Fruit fly (Drosophila melanogaster) whole organism, embryonic: ENCODE measurements around the gene Mer.

Experiments
- Aef1 ChIP-seq: fragments of 200-800 bp; sonication (Bioruptor generic); IDR thresholded peaks from 3 replicates; pipeline ENCODE4 v1.3.6; 2022; ENCODE audit warnings: missing biosample characterization, missing genetic modification characterization
- Bdp1 ChIP-seq: fragments of 200-800 bp; sonication (Bioruptor generic); optimal IDR thresholded peaks from 3 replicates; lab custom pipeline; 2016; ENCODE audit warnings: missing biosample characterization, missing genetic modification characterization
- CG10147 ChIP-seq: fragments of 200-800 bp; sonication (Bioruptor generic); optimal IDR thresholded peaks from 2 replicates; lab custom pipeline; 2019; ENCODE audit warnings: missing biosample characterization, mild to moderate bottlenecking, missing genetic modification characterization, moderate library complexity
- CG10431 ChIP-seq: fragments of 200-800 bp; sonication (Bioruptor generic); optimal IDR thresholded peaks from 3 replicates; lab custom pipeline; 2018; ENCODE audit warnings: missing biosample characterization, mild to moderate bottlenecking, missing genetic modification characterization
- CG13123 ChIP-seq: fragments of 200-800 bp; sonication (Bioruptor generic); optimal IDR thresholded peaks from 2 replicates; lab custom pipeline; 2016; ENCODE audit warnings: missing biosample characterization, missing genetic modification characterization
- CG13624 ChIP-seq: fragments of 200-800 bp; sonication (Bioruptor generic); optimal IDR thresholded peaks from 2 replicates; lab custom pipeline; 2016; ENCODE audit warnings: missing biosample characterization, missing genetic modification characterization
- CG15479 ChIP-seq: fragments of 200-800 bp; sonication (Bioruptor generic); optimal IDR thresholded peaks from 3 replicates; lab custom pipeline; 2019; ENCODE audit warnings: missing biosample characterization, mild to moderate bottlenecking, missing genetic modification characterization, moderate library complexity
- CG16863 ChIP-seq: fragments of 200-800 bp; sonication (Bioruptor generic); optimal IDR thresholded peaks from 3 replicates; lab custom pipeline; 2016; ENCODE audit warnings: missing biosample characterization, missing genetic modification characterization
- CG18262 ChIP-seq: fragments of 200-800 bp; optimal IDR thresholded peaks from 3 replicates; lab custom pipeline; 2019; ENCODE audit warnings: missing biosample characterization, mild to moderate bottlenecking, missing genetic modification characterization, moderate library complexity
- CG2120 ChIP-seq: fragments of 200-800 bp; sonication (Bioruptor generic); optimal IDR thresholded peaks from 3 replicates; lab custom pipeline; 2016; ENCODE audit warnings: missing biosample characterization, missing genetic modification characterization
- CG2712 ChIP-seq: fragments of 200-800 bp; optimal IDR thresholded peaks from 3 replicates; lab custom pipeline; 2019; ENCODE audit warnings: missing biosample characterization, mild to moderate bottlenecking, missing genetic modification characterization, moderate library complexity
- CG4820 ChIP-seq: fragments of 200-800 bp; sonication (Bioruptor generic); optimal IDR thresholded peaks from 3 replicates; lab custom pipeline; 2016; ENCODE audit warnings: missing biosample characterization, missing genetic modification characterization
- CG6765 ChIP-seq: fragments of 200-800 bp; sonication (Bioruptor generic); optimal IDR thresholded peaks from 3 replicates; lab custom pipeline; 2017; ENCODE audit warnings: missing biosample characterization, mild to moderate bottlenecking, missing genetic modification characterization
- CG8290 ChIP-seq, 3 experiments: fragments of 200-800 bp; sonication (Bioruptor generic); optimal IDR thresholded peaks; 2 replicates each; lab custom pipeline; 2016 to 2019; ENCODE audit warnings: missing biosample characterization in 3 of 3, missing genetic modification characterization in 3 of 3, mild to moderate bottlenecking in 2 of 3, moderate library complexity in 1 of 3
- CG8924 ChIP-seq: fragments of 200-800 bp; optimal IDR thresholded peaks from 3 replicates; lab custom pipeline; 2019; ENCODE audit warnings: missing biosample characterization, mild to moderate bottlenecking, missing genetic modification characterization, moderate library complexity
- CG9932 ChIP-seq: fragments of 200-800 bp; sonication (Bioruptor generic); IDR thresholded peaks from 2 replicates; pipeline ENCODE4 v1.3.6; 2022; ENCODE audit warnings: missing biosample characterization, missing genetic modification characterization
- Fer2 ChIP-seq: fragments of 200-800 bp; sonication (Bioruptor generic); optimal IDR thresholded peaks from 2 replicates; lab custom pipeline; 2018; ENCODE audit warnings: missing biosample characterization, mild to moderate bottlenecking, missing genetic modification characterization, moderate library complexity
- Hmx ChIP-seq: fragments of 200-800 bp; sonication (Bioruptor generic); optimal IDR thresholded peaks from 2 replicates; lab custom pipeline; 2016; ENCODE audit warnings: missing biosample characterization, missing genetic modification characterization
- Hr3 ChIP-seq: fragments of 200-800 bp; sonication (Bioruptor generic); optimal IDR thresholded peaks from 3 replicates; lab custom pipeline; 2016; ENCODE audit warnings: missing biosample characterization, missing genetic modification characterization
- Lhr ChIP-seq: fragments of 200-800 bp; sonication (Bioruptor generic); optimal IDR thresholded peaks from 3 replicates; lab custom pipeline; 2017; ENCODE audit warnings: mild to moderate bottlenecking, missing biosample characterization, missing genetic modification reagents, missing genetic modification characterization
- Lim3 ChIP-seq: fragments of 200-800 bp; sonication (Bioruptor generic); IDR thresholded peaks from 2 replicates; pipeline ENCODE4 v1.3.6; 2022; ENCODE audit warnings: missing biosample characterization, missing genetic modification characterization
- Meics ChIP-seq: fragments of 200-800 bp; sonication (Bioruptor generic); optimal IDR thresholded peaks from 2 replicates; lab custom pipeline; 2017; ENCODE audit warnings: missing biosample characterization, mild to moderate bottlenecking, missing genetic modification characterization
- Sry-δ ChIP-seq: fragments of 200-800 bp; sonication (Bioruptor generic); optimal IDR thresholded peaks from 2 replicates; lab custom pipeline; 2016; ENCODE audit warnings: missing biosample characterization, missing genetic modification characterization
- Tbp ChIP-seq: fragments of >200 bp; optimal IDR thresholded peaks from 2 replicates; lab custom pipeline; 2018; ENCODE audit warnings: missing biosample characterization, missing genetic modification characterization
- amos ChIP-seq: fragments of 200-800 bp; sonication (Bioruptor generic); IDR thresholded peaks from 2 replicates; pipeline ENCODE4 v1.3.6; 2022; ENCODE audit warnings: missing biosample characterization, missing genetic modification characterization; ENCODE audit not compliant: partially characterized antibody
- ap ChIP-seq: fragments of 200-800 bp; sonication (Bioruptor generic); IDR thresholded peaks from 2 replicates; pipeline ENCODE4 v1.3.6; 2022; ENCODE audit warnings: missing biosample characterization, missing genetic modification characterization
- dan ChIP-seq: fragments of 200-800 bp; sonication (Bioruptor generic); IDR thresholded peaks from 2 replicates; pipeline ENCODE4 v1.3.6; 2022; ENCODE audit warnings: missing biosample characterization, missing genetic modification characterization
- eve ChIP-seq, 2 experiments: fragments of >200 bp; optimal IDR thresholded peaks; 2 replicates each; lab custom pipeline; 2017; ENCODE audit warnings: missing biosample characterization in 2 of 2, missing genetic modification characterization in 2 of 2
- eyg ChIP-seq: fragments of 200-800 bp; sonication (Bioruptor generic); optimal IDR thresholded peaks from 3 replicates; lab custom pipeline; 2016; ENCODE audit warnings: missing biosample characterization, missing genetic modification characterization
- ftz-f1 ChIP-seq: fragments of 200-800 bp; sonication (Bioruptor generic); optimal IDR thresholded peaks from 2 replicates; lab custom pipeline; 2016; ENCODE audit warnings: missing biosample characterization, missing genetic modification characterization
- ham ChIP-seq: fragments of 200-800 bp; sonication (Bioruptor generic); IDR thresholded peaks from 2 replicates; pipeline ENCODE4 v1.3.6; 2022; ENCODE audit warnings: missing biosample characterization, missing genetic modification characterization
- her ChIP-seq: fragments of 200-800 bp; sonication (Bioruptor generic); optimal IDR thresholded peaks from 2 replicates; lab custom pipeline; 2016; ENCODE audit warnings: missing biosample characterization, missing genetic modification characterization
- mld ChIP-seq: fragments of 200-800 bp; sonication (Bioruptor generic); IDR thresholded peaks from 3 replicates; pipeline ENCODE4 v1.3.6; 2022; ENCODE audit warnings: missing biosample characterization, missing genetic modification characterization; ENCODE audit not compliant: partially characterized antibody
- nerfin-2 ChIP-seq: fragments of 200-800 bp; sonication (Bioruptor generic); IDR thresholded peaks from 2 replicates; pipeline ENCODE4 v1.3.6; 2022; ENCODE audit warnings: missing biosample characterization, missing genetic modification characterization; ENCODE audit not compliant: partially characterized antibody
- nmo ChIP-seq: fragments of 200-800 bp; sonication (Bioruptor generic); optimal IDR thresholded peaks from 2 replicates; lab custom pipeline; 2018; ENCODE audit warnings: missing biosample characterization, mild to moderate bottlenecking, missing genetic modification characterization, moderate library complexity
- odd ChIP-seq: fragments of 200-800 bp; sonication (Bioruptor generic); optimal IDR thresholded peaks from 2 replicates; lab custom pipeline; 2017; ENCODE audit warnings: missing biosample characterization, mild to moderate bottlenecking, missing genetic modification characterization
- pan ChIP-seq, 4 experiments: fragments of >200 bp in 3 of 4; fragments of 200-800 bp in 1 of 4; sonication (Bioruptor generic) in 1 of 4; optimal IDR thresholded peaks in 3 of 4; IDR thresholded peaks in 1 of 4; 2 replicates each; pipeline versions ENCODE4 v1.3.6 to Lab custom; 2017 to 2022; ENCODE audit warnings: missing biosample characterization in 2 of 4, missing genetic modification characterization in 2 of 4, mixed read lengths in 1 of 4
- pnt ChIP-seq: fragments of 200-800 bp; sonication (Bioruptor generic); optimal IDR thresholded peaks from 3 replicates; lab custom pipeline; 2016; ENCODE audit warnings: missing biosample characterization, missing genetic modification characterization
- prd ChIP-seq, 3 experiments: fragments of >200 bp in 2 of 3; fragments of 200-800 bp in 1 of 3; sonication (Bioruptor generic) in 1 of 3; optimal IDR thresholded peaks in 2 of 3; IDR thresholded peaks in 1 of 3; 2 replicates in 2 of 3; 3 replicates in 1 of 3; pipeline versions ENCODE4 v1.3.6 to Lab custom; 2017 to 2022; ENCODE audit warnings: missing biosample characterization in 1 of 3, missing genetic modification characterization in 1 of 3
- row ChIP-seq: fragments of 200-800 bp; sonication (Bioruptor generic); IDR thresholded peaks from 3 replicates; pipeline ENCODE4 v1.3.6; 2022; ENCODE audit warnings: missing biosample characterization, missing genetic modification characterization
- sd ChIP-seq: fragments of 200-800 bp; sonication (Bioruptor generic); optimal IDR thresholded peaks from 3 replicates; lab custom pipeline; 2018; ENCODE audit warnings: missing biosample characterization, mild to moderate bottlenecking, missing genetic modification characterization, moderate library complexity
- sens ChIP-seq: fragments of 200-800 bp; sonication (Bioruptor generic); peaks from one replicate; lab custom pipeline; 2016; ENCODE audit warnings: missing biosample characterization, missing genetic modification characterization
- slbo ChIP-seq: fragments of 200-800 bp; sonication (Bioruptor generic); IDR thresholded peaks from 2 replicates; pipeline ENCODE4 v1.3.6; 2022; ENCODE audit warnings: missing biosample characterization, missing genetic modification characterization
- sna ChIP-seq: fragments of 200-800 bp; sonication (Bioruptor generic); IDR thresholded peaks from 2 replicates; pipeline ENCODE4 v1.3.6; 2022; ENCODE audit warnings: missing biosample characterization, missing genetic modification characterization; ENCODE audit not compliant: partially characterized antibody
- tin ChIP-seq: fragments of 200-800 bp; sonication (Bioruptor generic); optimal IDR thresholded peaks from 3 replicates; lab custom pipeline; 2016; ENCODE audit warnings: missing biosample characterization, missing genetic modification characterization
- trem ChIP-seq: fragments of 200-800 bp; optimal IDR thresholded peaks from 3 replicates; lab custom pipeline; 2019; ENCODE audit warnings: missing biosample characterization, mild to moderate bottlenecking, missing genetic modification characterization, moderate library complexity
- twi ChIP-seq: fragments of 200-800 bp; optimal IDR thresholded peaks from 2 replicates; lab custom pipeline; 2019; ENCODE audit warnings: missing biosample characterization, mild to moderate bottlenecking, missing genetic modification characterization, moderate library complexity
- vnd ChIP-seq: fragments of 200-800 bp; sonication (Bioruptor generic); IDR thresholded peaks from 3 replicates; pipeline ENCODE4 v1.3.6; 2022; ENCODE audit warnings: missing biosample characterization, missing genetic modification characterization; ENCODE audit not compliant: partially characterized antibody

Mer gene

DNA sequence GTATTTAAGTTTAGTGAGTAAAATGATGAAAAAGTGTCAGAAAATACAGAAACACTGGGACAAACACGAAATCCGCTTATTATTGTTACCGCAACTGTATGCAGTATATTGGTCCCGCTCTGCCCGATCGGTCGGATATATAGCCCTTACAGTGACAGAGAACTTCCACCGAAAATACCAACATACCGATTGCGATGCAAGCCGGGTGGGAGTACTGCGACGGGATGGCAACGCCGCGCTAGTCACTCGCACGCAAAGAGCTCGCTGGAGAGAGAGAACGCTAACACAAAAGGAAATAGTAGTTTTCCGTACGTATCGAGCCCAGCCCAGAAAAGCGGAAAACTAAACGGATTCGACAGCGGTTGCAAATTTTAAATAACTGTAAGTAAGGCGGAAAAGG is 3.5 kb upstream of the Mer start, which contains the start of gene Cdc42 (continued):
- TF ChIP-seq Bdp1 (no peak), trem (peak; percentile 19), CG9932 (peak; percentile 41; the same call in 1 of the 2 replicates), CG6765 (GFP tag; lab: Kevin White, UChicago) (no peak), ap (GFP tag; lab: Robert Waterston, UW) (no peak), Sry-δ (GFP tag; lab: Kevin White, UChicago) (peak; percentile 71), sd (tag; lab: Kevin White, UChicago) (peak; percentile 2), tin (GFP tag; lab: Kevin White, UChicago) (no peak), CG8290 (GFP tag; optimal IDR thresholded peaks at IDR 0.05; lab: Kevin White, UChicago) (peak; percentile 34), CG8290 (tag; optimal IDR thresholded peaks at IDR 0.05; lab: Kevin White, UChicago) (peak in 1 of 2 experiments; percentile 75), sens (peak; percentile 49), pnt (no peak), CG13624 (GFP tag; lab: Kevin White, UChicago) (no peak), slbo (GFP tag; lab: Robert Waterston, UW) (peak; percentile 21; the same call in 1 of the 2 replicates), ham (GFP tag; lab: Robert Waterston, UW) (no peak), amos (GFP tag; lab: Robert Waterston, UW) (peak; percentile 45), her (no peak), vnd (GFP tag; lab: Robert Waterston, UW) (no peak), CG10147 (GFP tag; lab: Kevin White, UChicago) (no peak), CG13123 (no peak), twi (tag; lab: Kevin White, UChicago) (no peak), CG2120 (no peak), mld (GFP tag; lab: Robert Waterston, UW) (no peak)

DNA sequence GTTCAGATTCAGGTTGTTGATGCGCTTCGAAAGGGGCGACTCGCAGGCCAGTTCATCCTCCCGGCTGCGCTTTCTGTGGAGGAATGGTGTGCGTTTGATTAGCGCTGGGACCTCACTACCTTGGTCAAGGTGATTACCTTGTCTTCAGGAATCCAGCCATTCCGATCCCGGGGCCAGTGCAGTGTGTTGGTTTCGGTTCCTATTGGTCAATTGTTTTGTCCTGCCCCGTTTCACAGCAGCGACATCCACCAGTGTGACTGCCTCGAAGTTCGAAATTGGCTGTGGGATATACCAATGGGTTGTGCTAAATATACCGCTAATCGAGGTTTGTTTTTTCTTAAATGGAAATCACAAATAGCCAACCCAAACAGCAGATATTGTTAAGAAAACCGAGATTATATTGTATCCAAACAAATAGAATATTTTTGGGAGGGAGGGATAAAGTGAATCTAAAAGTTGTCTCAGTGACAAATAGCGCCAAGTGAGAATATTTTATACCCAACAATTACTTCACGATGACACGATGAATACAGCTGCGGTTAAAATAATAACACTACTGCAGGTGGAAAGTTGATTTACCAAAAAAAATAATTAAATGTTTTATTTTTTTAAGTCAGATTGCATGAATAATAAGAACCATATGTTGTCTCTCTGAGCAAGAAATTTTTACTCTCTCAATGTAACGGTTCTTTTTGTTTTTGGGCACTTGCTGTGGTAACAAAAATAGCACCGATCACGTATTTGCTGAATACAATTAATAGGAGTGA is 1.7 kb upstream of the Mer start, which contains the start of gene CG14229:
CG14229 (minus strand) TSS at position 459 of the 767 bp plus-strand sequence.
- TF ChIP-seq Fer2 (tag; lab: Kevin White, UChicago) (no peak), ftz-f1 (GFP tag; lab: Kevin White, UChicago) (no peak), eyg (GFP tag; lab: Kevin White, UChicago) (no peak), odd (GFP tag; lab: Kevin White, UChicago) (no peak), CG2712 (tag; lab: Kevin White, UChicago) (peak; percentile 8), CG16863 (GFP tag; lab: Kevin White, UChicago) (no peak), Aef1 (GFP tag; lab: Robert Waterston, UW) (no peak), Hmx (no peak), dan (GFP tag; lab: Robert Waterston, UW) (no peak), prd (optimal IDR thresholded peaks at IDR 0.05; lab: Kevin White, UChicago) (no peak), prd (GFP tag; IDR thresholded peaks at IDR 0.05; lab: Robert Waterston, UW) (peak; percentile 48; the same call in 1 of the 3 replicates), CG2120 (peak; percentile 30), eve (GFP tag; optimal IDR thresholded peaks at IDR 0.05; lab: Kevin White, UChicago) (no peak), nmo (no peak), pan (optimal IDR thresholded peaks at IDR 0.05; lab: Kevin White, UChicago) (no peak), pan (GFP tag; optimal IDR thresholded peaks at IDR 0.05 in 1 of 2, IDR thresholded peaks at IDR 0.05 in 1 of 2) (peak in 1 of 2 experiments; percentile 50), CG18262 (tag; lab: Kevin White, UChicago) (peak; percentile 8), nerfin-2 (no peak), sens (peak; percentile 71), sna (GFP tag; lab: Robert Waterston, UW) (no peak), CG4820 (GFP tag; lab: Kevin White, UChicago) (no peak), Lhr (GFP tag; lab: Kevin White, UChicago) (no peak), Lim3 (GFP tag; lab: Robert Waterston, UW) (no peak), CG8924 (tag; lab: Kevin White, UChicago) (no peak), Meics (peak; percentile 8), CG10431 (GFP tag; lab: Kevin White, UChicago) (no peak), Hr3 (GFP tag; lab: Kevin White, UChicago) (no peak), CG15479 (GFP tag; lab: Kevin White, UChicago) (no peak), vnd (GFP tag; lab: Robert Waterston, UW) (no peak), Tbp (no peak), row (GFP tag; lab: Robert Waterston, UW) (peak; percentile 57)
